Fruit fly (Drosophila melanogaster) whole organism: Measurements from ENCODE around the gene CG13599.

ENCODE experiments used
- Dll ChIP-seq: fragments of >200 bp; optimal IDR thresholded peaks from 2 replicates; lab custom pipeline; 2017
- psq ChIP-seq: fragments of >200 bp; optimal IDR thresholded peaks from 2 replicates; lab custom pipeline; 2017
- usp ChIP-seq: fragments of >200 bp; optimal IDR thresholded peaks from 2 replicates; lab custom pipeline; 2017; ENCODE audit warnings: missing biosample characterization, missing genetic modification characterization, mixed read lengths

DNA sequence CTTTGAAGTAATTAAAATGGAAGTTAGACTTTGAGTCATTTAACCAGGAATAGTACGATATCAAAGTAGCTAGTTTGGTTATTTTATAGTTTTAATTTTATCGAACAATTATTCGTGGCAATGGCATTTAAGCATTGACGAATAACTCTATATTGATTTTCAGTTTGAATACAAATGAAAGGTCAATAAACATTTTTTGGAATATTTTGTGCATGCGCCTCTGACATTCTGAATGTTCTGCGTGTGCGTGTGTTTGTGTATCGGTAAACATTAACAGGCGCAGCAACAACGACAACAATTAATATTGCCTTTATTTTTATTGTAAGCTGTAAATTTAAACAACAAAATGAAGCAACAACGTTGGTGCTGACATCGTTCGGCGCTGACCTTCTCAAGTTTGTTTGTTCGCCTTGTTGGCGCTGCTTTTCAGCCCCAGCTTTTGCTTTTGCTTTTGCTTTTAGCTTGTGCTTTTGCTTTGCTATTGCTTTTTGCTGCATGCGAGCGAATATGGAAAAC, 22.0 kb upstream of the CG13599 start:
- TF ChIP-seq psq: no peak
- TF ChIP-seq usp (GFP tag; lab: Kevin White, UChicago): no peak
- TF ChIP-seq Dll (lab: Kevin White, UChicago): no peak
